Fruit fly (Drosophila melanogaster): ENCODE results near the gene CG17834.

The CG17834 gene

dm6 chr2L:8574258-8574657 lies 45.3 kb downstream of the CG17834 start:
- peak in 1 of 2 experiments; percentile 23 for TF ChIP-seq bsh (GFP tag; optimal IDR thresholded peaks at IDR 0.05)
- TF ChIP-seq gem (tag; optimal IDR thresholded peaks at IDR 0.05) = peak; percentile 33
- TF ChIP-seq pros (GFP tag; optimal IDR thresholded peaks at IDR 0.05) = no peak

DNA sequence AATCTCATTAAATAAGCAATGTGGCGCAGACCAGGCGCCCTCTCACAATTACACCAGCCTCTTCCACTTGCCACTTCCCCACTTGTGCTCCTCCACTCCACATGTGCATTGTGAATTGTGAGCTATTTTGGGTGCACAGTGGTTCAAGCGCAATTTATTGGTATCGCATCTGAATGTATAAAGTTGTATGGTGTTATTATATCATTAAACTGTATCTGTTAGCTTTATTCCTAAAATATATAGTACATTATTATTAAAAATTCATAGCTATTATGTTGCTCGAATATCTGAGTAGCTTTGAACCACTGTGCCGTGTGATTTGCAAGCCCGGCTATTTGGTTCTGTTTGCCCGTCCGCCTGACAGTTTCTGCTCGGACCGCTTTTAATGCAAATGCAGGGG lies 46.0 kb downstream of the CG17834 start:
- TF ChIP-seq Jarid2 (GFP tag; optimal IDR thresholded peaks at IDR 0.05) (peak; percentile 61), pho (GFP tag; optimal IDR thresholded peaks at IDR 0.05) (no peak), peb (GFP tag; IDR thresholded peaks at IDR 0.05) (peak; percentile 86), CG10366 (GFP tag; IDR thresholded peaks at IDR 0.05) (peak; percentile 86), CG9797 (GFP tag; optimal IDR thresholded peaks at IDR 0.05) (peak; percentile 13), CG10431 (GFP tag; optimal IDR thresholded peaks at IDR 0.05) (peak; percentile 60), CG6791 (GFP tag; IDR thresholded peaks at IDR 0.05; ENCODE audit: partially characterized antibody) (0 out of 3 replicates have a peak, but pooled peaks have one; percentile 25), zen2 (GFP tag; IDR thresholded peaks at IDR 0.05; ENCODE audit: partially characterized antibody) (no peak), CG13287 (GFP tag; IDR thresholded peaks at IDR 0.05; ENCODE audit: partially characterized antibody) (no peak; the same call in 1 of the 2 replicates), CG6689 (GFP tag; IDR thresholded peaks at IDR 0.05) (peak; percentile 93), sens-2 (GFP tag; IDR thresholded peaks at IDR 0.05) (peak; percentile 89), Hmr (GFP tag; optimal IDR thresholded peaks at IDR 0.05) (peak; percentile 43), ham (GFP tag; IDR thresholded peaks at IDR 0.05) (no peak), CG9817 (tag; optimal IDR thresholded peaks at IDR 0.05) (peak; percentile 55), CG6175 (GFP tag; IDR thresholded peaks at IDR 0.05) (no peak), CG30431 (GFP tag; optimal IDR thresholded peaks at IDR 0.05) (peak; percentile 78), CG9437 (GFP tag; optimal IDR thresholded peaks at IDR 0.05) (peak; percentile 76), slou (GFP tag; optimal IDR thresholded peaks at IDR 0.05) (peak; percentile 42), PHDP (tag; optimal IDR thresholded peaks at IDR 0.05) (peak; percentile 88), CG16863 (GFP tag; optimal IDR thresholded peaks at IDR 0.05) (peak; percentile 32), E2f1 (GFP tag; IDR thresholded peaks at IDR 0.05) (peak; percentile 88), CG3407 (GFP tag; optimal IDR thresholded peaks at IDR 0.05) (peak; percentile 87), yki (optimal IDR thresholded peaks at IDR 0.05) (no peak), Vsx1 (GFP tag; optimal IDR thresholded peaks at IDR 0.05) (peak; percentile 67), HLH4C (GFP tag; IDR thresholded peaks at IDR 0.05; ENCODE audit: partially characterized antibody) (0 out of 3 replicates have a peak, but pooled peaks have one; percentile 22), btn (GFP tag; optimal IDR thresholded peaks at IDR 0.05) (no peak), psq (GFP tag; optimal IDR thresholded peaks at IDR 0.05) (peak; percentile 23), CG17186 (GFP tag; optimal IDR thresholded peaks at IDR 0.05) (peak; percentile 62), CG17612 (GFP tag; IDR thresholded peaks at IDR 0.05) (peak; percentile 48; the same call in 1 of the 2 replicates), Hr78 (GFP tag; optimal IDR thresholded peaks at IDR 0.05) (peak in 1 of 2 experiments; percentile 61), ash1 (GFP tag; optimal IDR thresholded peaks at IDR 0.05) (no peak), CG4360 (GFP tag; IDR thresholded peaks at IDR 0.05) (peak; percentile 71), hth (optimal IDR thresholded peaks at IDR 0.05) (no peak), inv (GFP tag; IDR thresholded peaks at IDR 0.05; ENCODE audit: partially characterized antibody) (no peak), NC2β (GFP tag; optimal IDR thresholded peaks at IDR 0.05) (peak; percentile 49), CG32767 (GFP tag; IDR thresholded peaks at IDR 0.05) (peak; percentile 82), Mrtf (GFP tag; IDR thresholded peaks at IDR 0.05) (peak; percentile 74; the same call in 2 of the 3 replicates), toy (GFP tag; IDR thresholded peaks at IDR 0.05) (peak; percentile 49; the same call in 1 of the 2 replicates), ato (GFP tag; IDR thresholded peaks at IDR 0.05; ENCODE audit: partially characterized antibody) (no peak), HLH3B (GFP tag; IDR thresholded peaks at IDR 0.05) (peak; percentile 92), CG31224 (GFP tag; IDR thresholded peaks at IDR 0.05) (peak; percentile 53; the same call in 1 of the 2 replicates), CG8290 (GFP tag; optimal IDR thresholded peaks at IDR 0.05) (peak; percentile 62), CG8290 (tag; optimal IDR thresholded peaks at IDR 0.05) (peak; percentile 44 to 66), TFAM (GFP tag; optimal IDR thresholded peaks at IDR 0.05) (peak; percentile 65), az2 (GFP tag; optimal IDR thresholded peaks at IDR 0.05) (peak; percentile 90), dysf (GFP tag; IDR thresholded peaks at IDR 0.05) (peak; percentile 85)
